Fruit fly (Drosophila melanogaster): Measurements from ENCODE around the gene CG34268.

- TF ChIP-seq CG8478 (optimal IDR thresholded peaks at IDR 0.05), result no peak
- no peak for TF ChIP-seq usp (GFP tag; optimal IDR thresholded peaks at IDR 0.05)
- TF ChIP-seq pan (optimal IDR thresholded peaks at IDR 0.05), result no peak
Observed at dm6 chr3L:531280-531853, 30.6 kb downstream of the CG34268 start.
